Worm (Caenorhabditis elegans) whole organism, L4/young adult: Measurements from ENCODE around the gene T25B2.4.

Source experiments
- W03F9.2 ChIP-seq: fragments of 150-350 bp; optimal IDR thresholded peaks from 2 replicates; lab custom pipeline; 2014; ENCODE audit warnings: missing biosample characterization, missing genetic modification characterization
- dao-5 ChIP-seq: sonication (generic microtip); optimal IDR thresholded peaks from 2 replicates; lab custom pipeline; 2016; ENCODE audit warnings: missing genotype, missing genetic modification characterization, moderate library complexity, missing compliant biosample characterization
- him-1 ChIP-seq: sonication (generic microtip); optimal IDR thresholded peaks from 2 replicates; lab custom pipeline; 2016; ENCODE audit warnings: missing genotype, missing genetic modification reagents, missing genetic modification characterization, missing compliant biosample characterization

- no peak for TF ChIP-seq W03F9.2
- no peak for TF ChIP-seq him-1 (tag; lab: Kevin White, UChicago)
- TF ChIP-seq dao-5 (tag; lab: Kevin White, UChicago), result no peak
Observed at ce11 chrX:6216551-6216950, 38.5 kb downstream of the T25B2.4 start, which contains the start of gene lrch-1.
